Fruit fly (Drosophila melanogaster): ENCODE data around the gene CG10428.

Gene CG10428

DNA sequence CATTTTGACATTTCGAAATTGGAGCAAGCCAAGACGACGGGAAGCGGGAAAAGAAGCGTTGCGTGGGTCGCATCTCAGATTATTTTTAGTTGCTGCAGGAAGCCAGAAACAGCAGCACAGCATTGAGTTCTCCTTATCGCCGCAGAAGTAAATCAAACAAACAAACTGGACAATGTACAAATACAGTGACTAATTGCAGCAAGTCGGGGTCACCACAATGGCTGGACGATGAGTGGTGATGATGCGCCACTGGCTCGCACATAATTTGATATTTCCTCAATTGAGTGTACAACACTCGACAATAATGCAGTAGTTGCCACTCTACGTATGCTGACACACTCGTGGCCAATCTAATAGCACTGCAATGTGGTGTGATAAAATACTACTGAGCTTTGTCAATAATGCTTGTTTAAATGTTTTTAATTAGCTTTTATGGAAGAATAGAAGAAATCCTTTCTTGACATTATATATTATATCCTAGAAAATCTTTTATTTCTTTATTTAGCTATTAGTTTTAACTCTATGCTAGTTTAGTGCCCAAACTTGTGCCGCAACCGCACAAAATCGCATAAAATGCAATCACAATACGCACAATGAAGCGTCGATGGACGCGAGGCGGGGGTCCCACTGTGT lies 33.4 kb downstream of the CG10428 start (continued):
- TF ChIP-seq CG10565 (GFP tag; optimal IDR thresholded peaks at IDR 0.05) (no peak), Hr3 (GFP tag; optimal IDR thresholded peaks at IDR 0.05) (peak; percentile 11), Abd-B (GFP tag; optimal IDR thresholded peaks at IDR 0.05) (peak; percentile 4), tio (GFP tag; optimal IDR thresholded peaks at IDR 0.05) (no peak), CG11085 (GFP tag; IDR thresholded peaks at IDR 0.05) (no peak), fru (optimal IDR thresholded peaks at IDR 0.05) (no peak), CG1602 (GFP tag; optimal IDR thresholded peaks at IDR 0.05) (peak; percentile 7), pnt (GFP tag; optimal IDR thresholded peaks at IDR 0.05) (no peak), pros (GFP tag; optimal IDR thresholded peaks at IDR 0.05) (peak; percentile 23), CG1233 (GFP tag; optimal IDR thresholded peaks at IDR 0.05) (no peak), CG15696 (tag; optimal IDR thresholded peaks at IDR 0.05) (peak; percentile 1), NC2α (GFP tag; optimal IDR thresholded peaks at IDR 0.05) (no peak), Ptx1 (GFP tag; IDR thresholded peaks at IDR 0.05) (0 out of 2 replicates have a peak, but pooled peaks have one; percentile 8), CG7372 (GFP tag; IDR thresholded peaks at IDR 0.05) (no peak; the same call in 1 of the 2 replicates), Aef1 (GFP tag; IDR thresholded peaks at IDR 0.05) (no peak), CG11696 (GFP tag; IDR thresholded peaks at IDR 0.05) (peak; percentile 91), Hr51 (GFP tag; optimal IDR thresholded peaks at IDR 0.05) (peak in 1 of 2 experiments; percentile 58), z (GFP tag; IDR thresholded peaks at IDR 0.05) (peak; percentile 33; the same call in 1 of the 3 replicates), Pdp1 (GFP tag; optimal IDR thresholded peaks at IDR 0.05) (no peak), CG8924 (tag; optimal IDR thresholded peaks at IDR 0.05) (peak; percentile 46), grau (tag; optimal IDR thresholded peaks at IDR 0.05) (peak; percentile 62), crol (GFP tag; IDR thresholded peaks at IDR 0.05) (0 out of 2 replicates have a peak, but pooled peaks have one; percentile 9), CG9797 (GFP tag; optimal IDR thresholded peaks at IDR 0.05) (no peak), gem (tag; optimal IDR thresholded peaks at IDR 0.05) (peak; percentile 69), HLH54F (GFP tag; optimal IDR thresholded peaks at IDR 0.05) (no peak), Med (GFP tag) (peak; percentile 64), sc (optimal IDR thresholded peaks at IDR 0.05) (no peak), sc (GFP tag; optimal IDR thresholded peaks at IDR 0.05) (no peak), sob (GFP tag; IDR thresholded peaks at IDR 0.05) (no peak), repo (GFP tag; optimal IDR thresholded peaks at IDR 0.05) (no peak), scrt (GFP tag; optimal IDR thresholded peaks at IDR 0.05) (no peak), Xrp1 (GFP tag; IDR thresholded peaks at IDR 0.05) (peak; percentile 55), ase (GFP tag; IDR thresholded peaks at IDR 0.05) (no peak), az2 (GFP tag; optimal IDR thresholded peaks at IDR 0.05) (peak; percentile 27), rib (GFP tag; IDR thresholded peaks at IDR 0.05) (no peak), jing (GFP tag; optimal IDR thresholded peaks at IDR 0.05) (no peak), h (optimal IDR thresholded peaks at IDR 0.05) (no peak), ham (GFP tag; IDR thresholded peaks at IDR 0.05) (no peak), row (GFP tag; IDR thresholded peaks at IDR 0.05) (peak; percentile 52), lmd (GFP tag; IDR thresholded peaks at IDR 0.05) (peak; percentile 48), nmo (GFP tag; optimal IDR thresholded peaks at IDR 0.05) (peak; percentile 58), ewg (GFP tag; optimal IDR thresholded peaks at IDR 0.05) (peak; percentile 11), Dll (GFP tag; IDR thresholded peaks at IDR 0.05; ENCODE audit: partially characterized antibody) (no peak), Oli (tag; optimal IDR thresholded peaks at IDR 0.05) (peak; percentile 39), lola (GFP tag; optimal IDR thresholded peaks at IDR 0.05) (peak in 1 of 3 experiments; percentile 40), sqz (GFP tag; optimal IDR thresholded peaks at IDR 0.05) (no peak), CG11695 (GFP tag; IDR thresholded peaks at IDR 0.05) (0 out of 3 replicates have a peak, but pooled peaks have one; percentile 33), CG17361 (GFP tag; IDR thresholded peaks at IDR 0.05) (peak; percentile 32; the same call in 1 of the 3 replicates), trem (tag; optimal IDR thresholded peaks at IDR 0.05) (peak; percentile 32), dmrt11E (tag; optimal IDR thresholded peaks at IDR 0.05) (peak; percentile 57), Jarid2 (GFP tag; optimal IDR thresholded peaks at IDR 0.05) (no peak)
